Worm (Caenorhabditis elegans) whole organism, L2 larva: ENCODE data around the gene C40A11.2.

Source experiments
- aly-2 ChIP-seq: fragments of 150-350 bp; optimal IDR thresholded peaks from 2 replicates; lab custom pipeline; 2014; ENCODE audit warnings: missing biosample characterization, missing genetic modification characterization
- blmp-1 ChIP-seq: sonication (generic microtip); optimal IDR thresholded peaks from 2 replicates; lab custom pipeline; 2017; ENCODE audit warnings: missing genetic modification characterization, mild to moderate bottlenecking, missing compliant biosample characterization, antibody characterized with exemption, moderate library complexity; ENCODE audit not compliant: insufficient read depth
- egl-27 ChIP-seq: sonication (generic microtip); optimal IDR thresholded peaks from 3 replicates; lab custom pipeline; 2017; ENCODE audit warnings: missing biosample characterization, missing genetic modification reagents, missing genetic modification characterization
- nhr-10 ChIP-seq: sonication (generic microtip); optimal IDR thresholded peaks from 2 replicates; lab custom pipeline; 2017; ENCODE audit warnings: missing biosample characterization, missing genetic modification characterization
- nhr-11 ChIP-seq: fragments of 150-350 bp; optimal IDR thresholded peaks from 2 replicates; lab custom pipeline; 2014; ENCODE audit warnings: missing biosample characterization, missing genetic modification characterization
- nhr-12 ChIP-seq: fragments of 150-350 bp; optimal IDR thresholded peaks from 2 replicates; lab custom pipeline; 2014; ENCODE audit warnings: missing biosample characterization, missing genetic modification characterization
- nhr-129 ChIP-seq: fragments of 150-350 bp; optimal IDR thresholded peaks from 2 replicates; lab custom pipeline; 2014; ENCODE audit warnings: missing biosample characterization, missing genetic modification characterization
- nhr-23 ChIP-seq: fragments of 150-350 bp; optimal IDR thresholded peaks from 2 replicates; lab custom pipeline; 2014; ENCODE audit warnings: missing biosample characterization, missing genetic modification reagents, missing genetic modification characterization
- nhr-6 ChIP-seq: fragments of 150-350 bp; optimal IDR thresholded peaks from 2 replicates; lab custom pipeline; 2014; ENCODE audit warnings: missing biosample characterization, missing genetic modification characterization
- sem-4 ChIP-seq: fragments of 150-350 bp; optimal IDR thresholded peaks from 2 replicates; lab custom pipeline; 2014; ENCODE audit warnings: missing biosample characterization, missing genetic modification reagents, missing genetic modification characterization
- sma-9 ChIP-seq, 2 experiments: fragments of 150-350 bp in 1 of 2; sonication (generic microtip) in 1 of 2; optimal IDR thresholded peaks; 2 replicates each; lab custom pipeline; 2014 to 2016; ENCODE audit warnings: missing genetic modification characterization in 2 of 2, mild to moderate bottlenecking in 1 of 2, missing biosample characterization in 1 of 2, missing compliant biosample characterization in 1 of 2, missing genetic modification reagents in 1 of 2, moderate library complexity in 1 of 2
- zag-1 ChIP-seq: fragments of 150-350 bp; optimal IDR thresholded peaks from 2 replicates; lab custom pipeline; 2014; ENCODE audit warnings: missing biosample characterization, missing genetic modification characterization

DNA sequence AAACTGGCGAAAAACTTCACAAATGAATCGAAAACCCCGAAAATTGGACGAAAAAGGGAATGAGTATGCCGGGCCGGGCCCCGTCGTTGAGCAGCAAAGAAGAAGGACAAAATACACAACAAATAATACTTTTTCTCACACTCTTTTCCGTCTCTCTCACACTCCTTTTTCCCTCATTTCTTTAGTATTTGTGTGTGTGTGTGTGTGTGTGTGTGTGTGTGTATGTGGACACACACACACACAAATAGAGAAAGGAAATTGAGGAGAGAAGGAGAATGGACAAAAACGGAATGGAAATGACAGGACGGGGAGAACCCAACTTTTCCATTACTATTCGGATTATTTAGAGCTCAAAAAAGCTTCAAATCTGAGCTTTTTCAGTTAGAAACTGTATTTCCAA, 48.8 kb downstream of the C40A11.2 start:
- TF ChIP-seq nhr-129 (tag; lab: Kevin White, UChicago) (peak; percentile 86), blmp-1 (tag; lab: Kevin White, UChicago) (no peak), zag-1 (tag; lab: Kevin White, UChicago) (no peak), nhr-11 (tag; lab: Kevin White, UChicago) (no peak), sma-9 (GFP tag; optimal IDR thresholded peaks at IDR 0.05; lab: Kevin White, UChicago) (peak; percentile 58), sma-9 (tag; optimal IDR thresholded peaks at IDR 0.05; lab: Kevin White, UChicago) (no peak), nhr-12 (tag; lab: Kevin White, UChicago) (no peak), egl-27 (tag; lab: Kevin White, UChicago) (no peak), aly-2 (no peak), nhr-23 (no peak), nhr-6 (tag; lab: Kevin White, UChicago) (peak; percentile 10), nhr-10 (tag; lab: Kevin White, UChicago) (no peak), sem-4 (tag; lab: Kevin White, UChicago) (no peak)
